Worm (Caenorhabditis elegans) whole organism, L4/young adult: ENCODE results near the gene ufbp-1.

Source experiments
- W03F9.2 ChIP-seq: fragments of 150-350 bp; optimal IDR thresholded peaks from 2 replicates; lab custom pipeline; 2014; ENCODE audit warnings: missing biosample characterization, missing genetic modification characterization
- dao-5 ChIP-seq: sonication (generic microtip); optimal IDR thresholded peaks from 2 replicates; lab custom pipeline; 2016; ENCODE audit warnings: missing genotype, missing genetic modification characterization, moderate library complexity, missing compliant biosample characterization
- him-1 ChIP-seq: sonication (generic microtip); optimal IDR thresholded peaks from 2 replicates; lab custom pipeline; 2016; ENCODE audit warnings: missing genotype, missing genetic modification reagents, missing genetic modification characterization, missing compliant biosample characterization

ce11 chrIII:8402633-8403032 is 40.8 kb downstream of the ufbp-1 start:
- no peak for TF ChIP-seq dao-5
- TF ChIP-seq him-1, result no peak
- TF ChIP-seq W03F9.2, result no peak
